Worm (Caenorhabditis elegans) whole organism, early embryonic: ENCODE results near the gene F35G2.1.

Experiments used
- ama-1 ChIP-seq: fragments of 150-350 bp; optimal IDR thresholded peaks from 2 replicates; lab custom pipeline; 2014
- ceh-13 ChIP-seq: fragments of 200-800 bp; sonication (Bioruptor generic); optimal IDR thresholded peaks from 2 replicates; lab custom pipeline; 2018; ENCODE audit warnings: mild to moderate bottlenecking, missing genetic modification characterization, missing compliant biosample characterization
- hmg-4 ChIP-seq: fragments of 200-800 bp; sonication (Bioruptor generic); optimal IDR thresholded peaks from 2 replicates; lab custom pipeline; 2018; ENCODE audit warnings: mild to moderate bottlenecking, missing genetic modification characterization, missing compliant biosample characterization
- sea-1 ChIP-seq: fragments of 200-800 bp; sonication (Bioruptor generic); conservative IDR thresholded peaks from 2 replicates; pipeline ENCODE4 v1.3.6; 2022; ENCODE audit warnings: missing genetic modification characterization, missing compliant biosample characterization

ce11 chrIV:12202949-12203348 is at the start of gene F35G2.1:
- no peak for TF ChIP-seq sea-1 (GFP tag; lab: Robert Waterston, UW)
- TF ChIP-seq ama-1 (lab: Kevin White, UChicago): no peak
- TF ChIP-seq hmg-4: no peak
- TF ChIP-seq ceh-13 (GFP tag; lab: Kevin White, UChicago): no peak
